Fruit fly (Drosophila melanogaster) S2 (cell line): ENCODE results near the gene CG15408.
A peak's percentile ranks its signal among the peaks of the same experiment; 100 is the strongest.

Source experiments
- CG8478 ChIP-seq: fragments of >200 bp; optimal IDR thresholded peaks from 2 replicates; lab custom pipeline; 2018
- CTCF ChIP-seq, 2 experiments: fragments of >200 bp; optimal IDR thresholded peaks; 2 replicates each; lab custom pipeline; 2018

CG15408 gene

dm6 chr2L:3353791-3354190 is 21.2 kb downstream of the CG15408 start:
- TF ChIP-seq CTCF (optimal IDR thresholded peaks at IDR 0.05; lab: Kevin White, UChicago) (no peak), CG8478 (lab: Kevin White, UChicago) (no peak)

dm6 chr2L:3354642-3355380 is 22.2 kb downstream of the CG15408 start, which contains the start of gene E23:
TSS of gene E23 (minus strand) at chr2L:3354829.
- no peak for TF ChIP-seq CTCF (optimal IDR thresholded peaks at IDR 0.05; lab: Kevin White, UChicago)
- no peak for TF ChIP-seq CG8478 (lab: Kevin White, UChicago)

- TF ChIP-seq CTCF (optimal IDR thresholded peaks at IDR 0.05; lab: Kevin White, UChicago), result no peak
- TF ChIP-seq CG8478 (lab: Kevin White, UChicago), result no peak
These were observed 23.2 kb downstream of the CG15408 start for dm6 chr2L:3355791-3356190.

- TF ChIP-seq CTCF (optimal IDR thresholded peaks at IDR 0.05; lab: Kevin White, UChicago) (no peak), CG8478 (lab: Kevin White, UChicago) (no peak)
These were observed 23.6 kb downstream of the CG15408 start for dm6 chr2L:3356193-3356645.

dm6 chr2L:3356790-3357696 is 24.4 kb downstream of the CG15408 start, which contains the start of gene CG8838:
TSS of gene CG8838 (plus strand) at chr2L:3357646.
- TF ChIP-seq CTCF (optimal IDR thresholded peaks at IDR 0.05; lab: Kevin White, UChicago), result no peak
- no peak for TF ChIP-seq CG8478 (lab: Kevin White, UChicago)

dm6 chr2L:3361821-3362220 is 29.2 kb downstream of the CG15408 start:
- TF ChIP-seq CG8478 (lab: Kevin White, UChicago) (no peak), CTCF (optimal IDR thresholded peaks at IDR 0.05; lab: Kevin White, UChicago) (no peak)

- TF ChIP-seq CG8478 (lab: Kevin White, UChicago) (no peak), CTCF (optimal IDR thresholded peaks at IDR 0.05; lab: Kevin White, UChicago) (no peak)
These were observed 33.5 kb downstream of the CG15408 start for dm6 chr2L:3366043-3366679.

dm6 chr2L:3368425-3368824 is 35.8 kb downstream of the CG15408 start:
- no peak for TF ChIP-seq CG8478 (lab: Kevin White, UChicago)
- no peak for TF ChIP-seq CTCF (optimal IDR thresholded peaks at IDR 0.05; lab: Kevin White, UChicago)

- TF ChIP-seq CTCF (optimal IDR thresholded peaks at IDR 0.05; lab: Kevin White, UChicago), result no peak
- TF ChIP-seq CG8478 (lab: Kevin White, UChicago), result no peak
These were observed 36.6 kb downstream of the CG15408 start for dm6 chr2L:3369083-3369653.

- TF ChIP-seq CTCF (optimal IDR thresholded peaks at IDR 0.05; lab: Kevin White, UChicago), result no peak
These were observed 37.2 kb downstream of the CG15408 start for dm6 chr2L:3369822-3370221.

dm6 chr2L:3370920-3371319 is 38.3 kb downstream of the CG15408 start:
- TF ChIP-seq CG8478 (lab: Kevin White, UChicago), result no peak
- no peak for TF ChIP-seq CTCF (optimal IDR thresholded peaks at IDR 0.05; lab: Kevin White, UChicago)

dm6 chr2L:3371340-3371739 is 38.7 kb downstream of the CG15408 start:
- TF ChIP-seq CTCF (optimal IDR thresholded peaks at IDR 0.05; lab: Kevin White, UChicago) (no peak), CG8478 (lab: Kevin White, UChicago) (no peak)

dm6 chr2L:3371776-3372383 is 39.3 kb downstream of the CG15408 start:
- no peak for TF ChIP-seq CG8478 (lab: Kevin White, UChicago)
- TF ChIP-seq CTCF (optimal IDR thresholded peaks at IDR 0.05; lab: Kevin White, UChicago), result no peak

dm6 chr2L:3372483-3372929 is 39.9 kb downstream of the CG15408 start:
- TF ChIP-seq CTCF (optimal IDR thresholded peaks at IDR 0.05; lab: Kevin White, UChicago) (peak in 1 of 2 experiments; percentile 30), CG8478 (lab: Kevin White, UChicago) (no peak)
